Worm (Caenorhabditis elegans) whole organism, mixed stage, embryonic: Measurements from ENCODE around the gene glt-1.

ENCODE experiments used
- M03D4.4 ChIP-seq: sonication (generic microtip); optimal IDR thresholded peaks from 2 replicates; lab custom pipeline; 2017; ENCODE audit warnings: mild to moderate bottlenecking, missing genetic modification characterization, missing compliant biosample characterization
- bed-3 ChIP-seq: fragments of 200-800 bp; sonication (Bioruptor generic); optimal IDR thresholded peaks from 3 replicates; lab custom pipeline; 2018; ENCODE audit warnings: mild to moderate bottlenecking, missing genetic modification characterization, moderate library complexity, missing compliant biosample characterization
- blmp-1 ChIP-seq: fragments of 150-350 bp; optimal IDR thresholded peaks from 2 replicates; lab custom pipeline; 2014; ENCODE audit warnings: missing biosample characterization, missing genetic modification characterization
- ceh-43 ChIP-seq: fragments of 200-800 bp; sonication (Bioruptor generic); optimal IDR thresholded peaks from 2 replicates; lab custom pipeline; 2018; ENCODE audit warnings: mild to moderate bottlenecking, missing genetic modification characterization, moderate library complexity, missing compliant biosample characterization
- ceh-83 ChIP-seq: fragments of 200-800 bp; sonication (Bioruptor generic); optimal IDR thresholded peaks from 2 replicates; lab custom pipeline; 2018; ENCODE audit warnings: mild to moderate bottlenecking, missing genetic modification characterization, missing compliant biosample characterization
- ces-1 ChIP-seq: fragments of 150-350 bp; optimal IDR thresholded peaks from 2 replicates; lab custom pipeline; 2014; ENCODE audit warnings: missing biosample characterization, missing genetic modification reagents, missing genetic modification characterization
- cnd-1 ChIP-seq: fragments of 200-800 bp; sonication (Bioruptor generic); optimal IDR thresholded peaks from 2 replicates; lab custom pipeline; 2018; ENCODE audit warnings: mild to moderate bottlenecking, missing genetic modification characterization, missing compliant biosample characterization
- drap-1 ChIP-seq: fragments of 200-800 bp; sonication (Bioruptor generic); optimal IDR thresholded peaks from 3 replicates; lab custom pipeline; 2018; ENCODE audit warnings: mild to moderate bottlenecking, missing genetic modification characterization, missing compliant biosample characterization
- elt-1 ChIP-seq: sonication (generic microtip); optimal IDR thresholded peaks from 2 replicates; lab custom pipeline; 2017; ENCODE audit warnings: missing genetic modification characterization, mild to moderate bottlenecking, missing compliant biosample characterization, antibody characterized with exemption, moderate library complexity, borderline replicate concordance; ENCODE audit not compliant: insufficient read depth
- elt-3 ChIP-seq: fragments of 150-350 bp; optimal IDR thresholded peaks from 2 replicates; lab custom pipeline; 2014; ENCODE audit warnings: missing biosample characterization, missing genetic modification characterization
- flh-1 ChIP-seq: fragments of 200-800 bp; sonication (Bioruptor generic); optimal IDR thresholded peaks from 2 replicates; lab custom pipeline; 2018; ENCODE audit warnings: mild to moderate bottlenecking, missing genetic modification characterization, moderate library complexity, missing compliant biosample characterization
- ham-2 ChIP-seq: fragments of 200-800 bp; sonication (Bioruptor generic); optimal IDR thresholded peaks from 2 replicates; lab custom pipeline; 2018; ENCODE audit warnings: mild to moderate bottlenecking, missing genetic modification characterization, missing compliant biosample characterization
- hlh-1 ChIP-seq: fragments of 150-350 bp; optimal IDR thresholded peaks from 2 replicates; lab custom pipeline; 2014; ENCODE audit warnings: missing biosample characterization, missing genetic modification reagents, missing genetic modification characterization
- lin-13 ChIP-seq: fragments of 150-350 bp; optimal IDR thresholded peaks from 2 replicates; lab custom pipeline; 2014; ENCODE audit warnings: missing biosample characterization, missing genetic modification characterization
- lin-32 ChIP-seq: fragments of 200-800 bp; sonication (Bioruptor generic); optimal IDR thresholded peaks from 2 replicates; lab custom pipeline; 2018; ENCODE audit warnings: mild to moderate bottlenecking, missing genetic modification characterization, missing compliant biosample characterization
- lsy-2 ChIP-seq: fragments of 150-350 bp; optimal IDR thresholded peaks from 2 replicates; lab custom pipeline; 2014; ENCODE audit warnings: missing biosample characterization, missing genetic modification characterization
- mab-5 ChIP-seq: fragments of 150-350 bp; optimal IDR thresholded peaks from 2 replicates; lab custom pipeline; 2014; ENCODE audit warnings: missing biosample characterization, missing genetic modification characterization
- mep-1 ChIP-seq: fragments of 150-350 bp; optimal IDR thresholded peaks from 2 replicates; lab custom pipeline; 2017; ENCODE audit warnings: missing biosample characterization, missing genetic modification reagents, missing genetic modification characterization, inconsistent platforms
- mls-2 ChIP-seq: sonication (generic microtip); optimal IDR thresholded peaks from 2 replicates; lab custom pipeline; 2016; ENCODE audit warnings: mild to moderate bottlenecking, missing genetic modification characterization, moderate library complexity, missing compliant biosample characterization
- nhr-12 ChIP-seq: fragments of 150-350 bp; optimal IDR thresholded peaks from 2 replicates; lab custom pipeline; 2014; ENCODE audit warnings: missing biosample characterization, missing genetic modification characterization
- nhr-237 ChIP-seq: fragments of 150-350 bp; optimal IDR thresholded peaks from 2 replicates; lab custom pipeline; 2014; ENCODE audit warnings: missing biosample characterization, missing genetic modification characterization
- nhr-76 ChIP-seq: sonication (generic microtip); optimal IDR thresholded peaks from 2 replicates; lab custom pipeline; 2017; ENCODE audit warnings: missing biosample characterization, missing genetic modification characterization
- sem-2 ChIP-seq: fragments of 200-800 bp; sonication (Bioruptor generic); optimal IDR thresholded peaks from 2 replicates; lab custom pipeline; 2018; ENCODE audit warnings: mild to moderate bottlenecking, missing genetic modification characterization, missing compliant biosample characterization
- snpc-4 ChIP-seq: fragments of 150-350 bp; optimal IDR thresholded peaks from 2 replicates; lab custom pipeline; 2014; ENCODE audit warnings: missing biosample characterization, missing genetic modification characterization
- sptf-1 ChIP-seq: sonication (generic microtip); optimal IDR thresholded peaks from 2 replicates; lab custom pipeline; 2017; ENCODE audit warnings: mild to moderate bottlenecking, missing genetic modification characterization, moderate library complexity, missing compliant biosample characterization
- tbx-8 ChIP-seq: fragments of 200-800 bp; sonication (Bioruptor generic); optimal IDR thresholded peaks from 2 replicates; lab custom pipeline; 2018; ENCODE audit warnings: mild to moderate bottlenecking, missing genetic modification characterization, moderate library complexity, missing compliant biosample characterization
- unc-120 ChIP-seq: sonication (generic microtip); optimal IDR thresholded peaks from 2 replicates; lab custom pipeline; 2017; ENCODE audit warnings: missing genetic modification characterization, missing compliant biosample characterization; ENCODE audit not compliant: poor library complexity, severe bottlenecking
- unc-39 ChIP-seq: fragments of 150-350 bp; optimal IDR thresholded peaks from 2 replicates; lab custom pipeline; 2014; ENCODE audit warnings: missing biosample characterization, missing genetic modification characterization
- unc-62 ChIP-seq: fragments of 150-350 bp; optimal IDR thresholded peaks from 2 replicates; lab custom pipeline; 2014; ENCODE audit warnings: missing biosample characterization, missing genetic modification reagents, missing genetic modification characterization
- zip-8 ChIP-seq: fragments of 150-350 bp; optimal IDR thresholded peaks from 2 replicates; lab custom pipeline; 2014; ENCODE audit warnings: missing biosample characterization, missing genetic modification characterization
- ztf-11 ChIP-seq: fragments of 150-350 bp; optimal IDR thresholded peaks from 2 replicates; lab custom pipeline; 2014; ENCODE audit warnings: missing biosample characterization, missing genetic modification characterization

The glt-1 gene

DNA sequence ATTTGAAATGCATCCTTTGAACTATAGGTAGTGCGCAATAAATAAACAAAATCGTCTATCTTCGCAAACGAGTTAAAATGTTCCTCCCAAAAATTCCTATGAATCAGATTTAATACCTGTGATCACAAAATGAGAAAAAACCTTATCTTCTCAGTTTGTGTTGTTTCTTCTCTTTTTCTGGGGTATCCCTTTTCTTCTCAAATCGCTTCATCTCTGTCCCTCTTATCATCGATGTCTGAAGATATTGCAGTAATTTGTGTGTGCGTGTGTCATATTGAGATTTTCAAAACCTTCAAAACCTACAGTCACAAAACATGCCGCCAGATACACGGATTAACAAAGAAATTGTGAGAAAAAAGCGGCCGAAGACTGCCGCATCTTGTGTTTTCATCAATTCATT, at the start of gene glt-1:
glt-1 (plus strand) TSS at position 251 of the 400 bp plus-strand sequence.
- TF ChIP-seq zip-8 (tag; lab: Kevin White, UChicago) (no peak), sem-2 (no peak), mls-2 (tag; lab: Kevin White, UChicago) (no peak), lin-13 (tag; lab: Kevin White, UChicago) (no peak), M03D4.4 (no peak), elt-3 (tag; lab: Kevin White, UChicago) (no peak), nhr-76 (tag; lab: Kevin White, UChicago) (no peak), mep-1 (no peak), nhr-237 (no peak), ces-1 (no peak), hlh-1 (tag; lab: Kevin White, UChicago) (no peak), bed-3 (GFP tag; lab: Kevin White, UChicago) (no peak), elt-1 (tag; lab: Kevin White, UChicago) (no peak), drap-1 (GFP tag; lab: Kevin White, UChicago) (no peak), tbx-8 (GFP tag; lab: Kevin White, UChicago) (no peak), ham-2 (GFP tag; lab: Kevin White, UChicago) (no peak), ceh-43 (GFP tag; lab: Kevin White, UChicago) (no peak), sptf-1 (tag; lab: Kevin White, UChicago) (no peak)

DNA sequence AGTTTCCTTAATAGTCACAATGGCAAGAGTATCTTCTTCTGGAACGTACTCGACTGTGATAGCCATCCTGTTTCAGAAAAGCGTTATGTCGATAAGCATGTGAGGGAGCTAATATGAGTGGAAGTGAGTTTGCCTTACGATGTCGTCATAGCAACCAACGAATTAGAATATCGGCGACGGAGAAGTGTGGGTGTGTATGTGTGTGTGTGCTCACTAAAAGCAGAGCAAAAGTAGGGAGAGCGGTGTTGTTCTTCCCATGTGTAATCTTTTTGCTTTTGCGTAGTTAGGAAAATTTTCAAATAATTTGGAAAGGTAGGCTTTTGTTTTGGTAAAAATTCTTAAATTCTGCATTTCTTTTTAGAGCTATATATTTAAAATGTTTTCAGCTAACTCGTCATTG, 44.7 kb upstream of the glt-1 start, which contains the start of gene ZK813.5:
ZK813.5 (minus strand) TSS at position 101 of the 400 bp plus-strand sequence.
- TF ChIP-seq nhr-12 (tag; lab: Kevin White, UChicago) (no peak), ceh-43 (GFP tag; lab: Kevin White, UChicago) (no peak), lin-13 (tag; lab: Kevin White, UChicago) (no peak), ces-1 (no peak), ztf-11 (tag; lab: Kevin White, UChicago) (no peak), nhr-76 (tag; lab: Kevin White, UChicago) (no peak), hlh-1 (tag; lab: Kevin White, UChicago) (no peak), flh-1 (no peak), snpc-4 (tag; lab: Kevin White, UChicago) (no peak), bed-3 (GFP tag; lab: Kevin White, UChicago) (no peak), elt-3 (tag; lab: Kevin White, UChicago) (no peak), cnd-1 (tag; lab: Kevin White, UChicago) (no peak), ham-2 (GFP tag; lab: Kevin White, UChicago) (no peak), sem-2 (no peak), lsy-2 (no peak), M03D4.4 (no peak), mep-1 (no peak)

DNA sequence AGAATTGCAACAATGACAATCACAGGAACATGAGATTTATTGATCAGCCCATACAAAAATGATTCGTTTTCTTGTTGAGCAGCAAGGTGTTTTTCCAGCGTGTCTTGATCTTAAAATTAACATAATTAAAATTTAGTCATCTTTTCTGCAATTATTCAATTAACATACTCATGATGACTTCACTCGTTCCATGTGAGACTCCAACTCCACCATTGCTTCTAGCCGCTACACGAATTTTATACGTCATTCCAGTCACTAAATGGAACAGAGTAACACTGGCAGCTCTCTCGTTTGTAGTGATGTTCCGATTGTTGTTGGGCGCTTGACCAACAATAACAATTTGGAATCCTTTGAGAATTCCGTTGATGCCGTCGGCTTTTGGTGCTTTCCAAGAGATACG, 42.0 kb upstream of the glt-1 start:
- TF ChIP-seq sptf-1 (tag; lab: Kevin White, UChicago) (no peak), ceh-43 (GFP tag; lab: Kevin White, UChicago) (no peak)

DNA sequence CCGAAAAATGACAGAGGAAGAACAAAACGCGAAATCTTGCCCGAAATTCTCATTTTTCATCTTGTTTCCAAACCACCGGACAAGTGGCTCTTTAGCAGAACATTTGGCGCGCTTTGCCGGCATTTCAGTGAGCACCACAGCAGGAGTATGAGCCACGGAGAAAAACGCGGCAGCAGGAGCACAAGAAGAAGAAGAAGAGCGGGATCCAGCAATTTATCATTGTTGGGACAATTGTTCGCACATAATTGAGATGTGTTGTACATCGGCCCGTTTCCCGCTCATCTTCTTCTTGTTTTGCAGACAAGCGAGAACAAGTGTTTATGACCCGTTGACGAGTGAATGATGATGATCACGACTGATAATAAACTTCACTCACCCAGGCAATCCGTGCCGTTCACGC, 40.3 kb upstream of the glt-1 start:
- TF ChIP-seq ceh-43 (GFP tag; lab: Kevin White, UChicago) (peak; percentile 11), tbx-8 (GFP tag; lab: Kevin White, UChicago) (no peak), mep-1 (no peak), unc-39 (no peak), unc-62 (GFP tag; lab: Kevin White, UChicago) (peak; percentile 90), cnd-1 (tag; lab: Kevin White, UChicago) (no peak), unc-120 (tag; lab: Kevin White, UChicago) (peak; percentile 62), ceh-83 (no peak), sem-2 (no peak), hlh-1 (tag; lab: Kevin White, UChicago) (peak; percentile 73), ham-2 (GFP tag; lab: Kevin White, UChicago) (no peak), blmp-1 (tag; lab: Kevin White, UChicago) (no peak), drap-1 (GFP tag; lab: Kevin White, UChicago) (no peak), mab-5 (tag; lab: Kevin White, UChicago) (peak; percentile 62), lin-32 (GFP tag; lab: Kevin White, UChicago) (no peak), nhr-12 (tag; lab: Kevin White, UChicago) (no peak)

DNA sequence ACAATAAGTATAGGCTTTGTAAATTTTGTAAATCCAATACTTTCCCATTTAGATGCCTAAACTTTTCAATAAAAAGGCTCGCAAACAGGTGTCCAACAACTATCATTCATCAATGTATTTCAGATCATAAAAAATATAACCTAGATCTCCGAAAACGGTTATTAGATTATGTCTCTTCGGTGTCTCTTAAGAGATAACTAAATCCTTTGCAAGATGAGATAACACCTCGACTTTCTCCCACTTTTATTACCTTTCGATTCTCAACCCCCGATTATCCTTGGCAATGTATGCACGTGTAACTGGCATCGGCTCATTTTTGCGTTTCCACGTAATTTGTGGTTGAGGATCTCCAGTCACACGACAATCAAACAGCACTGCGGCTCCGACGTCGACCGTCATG, 33.7 kb upstream of the glt-1 start:
- TF ChIP-seq elt-1 (tag; lab: Kevin White, UChicago) (peak; percentile 96), ztf-11 (tag; lab: Kevin White, UChicago) (no peak)
